Fruit fly (Drosophila melanogaster) whole organism, embryonic: Measurements from ENCODE around the gene car.

Experiments
- B-H2 ChIP-seq: fragments of 200-800 bp; sonication (Bioruptor generic); optimal IDR thresholded peaks from 2 replicates; lab custom pipeline; 2018; ENCODE audit warnings: missing biosample characterization, mild to moderate bottlenecking, missing genetic modification characterization
- CG10654 ChIP-seq: fragments of 200-800 bp; sonication (Bioruptor generic); optimal IDR thresholded peaks from 2 replicates; lab custom pipeline; 2016; ENCODE audit warnings: missing biosample characterization, missing genetic modification characterization
- CG11456 ChIP-seq: fragments of 200-800 bp; sonication (Bioruptor generic); IDR thresholded peaks from 3 replicates; pipeline ENCODE4 v1.3.6; 2022; ENCODE audit warnings: missing biosample characterization, missing genetic modification characterization
- CG11560 ChIP-seq: fragments of 200-800 bp; sonication (Bioruptor generic); IDR thresholded peaks from 3 replicates; pipeline ENCODE4 v1.3.6; 2022; ENCODE audit warnings: missing biosample characterization, missing genetic modification characterization
- CG12104 ChIP-seq: fragments of 200-800 bp; sonication (Bioruptor generic); optimal IDR thresholded peaks from 3 replicates; lab custom pipeline; 2016; ENCODE audit warnings: missing biosample characterization, missing genetic modification characterization
- CG12155 ChIP-seq: fragments of 200-800 bp; sonication (Bioruptor generic); optimal IDR thresholded peaks from 3 replicates; lab custom pipeline; 2016; ENCODE audit warnings: missing biosample characterization, missing genetic modification characterization
- CG14667 ChIP-seq: fragments of 200-800 bp; sonication (Bioruptor generic); IDR thresholded peaks from 2 replicates; pipeline ENCODE4 v1.3.6; 2022; ENCODE audit warnings: missing biosample characterization, missing genetic modification characterization
- CG15073 ChIP-seq: fragments of 200-800 bp; sonication (Bioruptor generic); optimal IDR thresholded peaks from 2 replicates; lab custom pipeline; 2016; ENCODE audit warnings: missing biosample characterization, missing genetic modification characterization
- CG17612 ChIP-seq: fragments of 200-800 bp; sonication (Bioruptor generic); IDR thresholded peaks from 2 replicates; pipeline ENCODE4 v1.3.6; 2022; ENCODE audit warnings: missing biosample characterization, missing genetic modification characterization
- CG17802 ChIP-seq: fragments of 200-800 bp; sonication (Bioruptor generic); optimal IDR thresholded peaks from 2 replicates; lab custom pipeline; 2018; ENCODE audit warnings: missing biosample characterization, mild to moderate bottlenecking, missing genetic modification characterization, moderate library complexity
- CG18262 ChIP-seq: fragments of 200-800 bp; optimal IDR thresholded peaks from 3 replicates; lab custom pipeline; 2019; ENCODE audit warnings: missing biosample characterization, mild to moderate bottlenecking, missing genetic modification characterization, moderate library complexity
- CG18619 ChIP-seq: fragments of 200-800 bp; sonication (Bioruptor generic); optimal IDR thresholded peaks from 3 replicates; lab custom pipeline; 2017; ENCODE audit warnings: missing biosample characterization, mild to moderate bottlenecking, missing genetic modification characterization
- CG18764 ChIP-seq: fragments of 200-800 bp; sonication (Bioruptor generic); optimal IDR thresholded peaks from 3 replicates; lab custom pipeline; 2016; ENCODE audit warnings: missing biosample characterization, missing genetic modification characterization
- CG31224 ChIP-seq: fragments of 200-800 bp; sonication (Bioruptor generic); IDR thresholded peaks from 2 replicates; pipeline ENCODE4 v1.3.6; 2022; ENCODE audit warnings: missing biosample characterization, missing genetic modification characterization
- CG32532 ChIP-seq: fragments of 200-800 bp; sonication (Bioruptor generic); IDR thresholded peaks from 2 replicates; pipeline ENCODE4 v1.3.6; 2022; ENCODE audit warnings: missing biosample characterization, missing genetic modification characterization
- CG3726 ChIP-seq: fragments of 200-800 bp; sonication (Bioruptor generic); IDR thresholded peaks from 3 replicates; pipeline ENCODE4, ENCODE4 v1.3.6; 2022; ENCODE audit warnings: missing biosample characterization, missing genetic modification characterization
- CG7271 ChIP-seq: fragments of 200-800 bp; sonication (Bioruptor generic); optimal IDR thresholded peaks from 2 replicates; lab custom pipeline; 2018; ENCODE audit warnings: missing biosample characterization, mild to moderate bottlenecking, missing genetic modification characterization, moderate library complexity
- CG7839 ChIP-seq: fragments of 200-800 bp; sonication (Bioruptor generic); optimal IDR thresholded peaks from 3 replicates; lab custom pipeline; 2018; ENCODE audit warnings: missing biosample characterization, mild to moderate bottlenecking, missing genetic modification characterization, moderate library complexity
- CG9727 ChIP-seq: fragments of 200-800 bp; sonication (Bioruptor generic); optimal IDR thresholded peaks from 3 replicates; lab custom pipeline; 2017; ENCODE audit warnings: missing biosample characterization, mild to moderate bottlenecking, missing genetic modification characterization
- CG9817 ChIP-seq: fragments of 200-800 bp; sonication (Bioruptor generic); optimal IDR thresholded peaks from 2 replicates; lab custom pipeline; 2018; ENCODE audit warnings: missing biosample characterization, mild to moderate bottlenecking, missing genetic modification characterization, moderate library complexity
- Dad ChIP-seq: fragments of 200-800 bp; sonication (Bioruptor generic); optimal IDR thresholded peaks from 3 replicates; lab custom pipeline; 2016; ENCODE audit warnings: missing biosample characterization, missing genetic modification characterization
- Doc2 ChIP-seq: fragments of 200-800 bp; sonication (Bioruptor generic); IDR thresholded peaks from 2 replicates; pipeline ENCODE4 v1.3.6; 2022; ENCODE audit warnings: missing biosample characterization, missing genetic modification characterization
- Elba2 ChIP-seq: fragments of 200-800 bp; sonication (Bioruptor generic); optimal IDR thresholded peaks from 3 replicates; lab custom pipeline; 2016; ENCODE audit warnings: missing biosample characterization, missing genetic modification characterization
- H15 ChIP-seq: fragments of 200-800 bp; sonication (Bioruptor generic); IDR thresholded peaks from 3 replicates; pipeline ENCODE4 v1.3.6; 2022; ENCODE audit warnings: missing biosample characterization, missing genetic modification characterization
- Hr78 ChIP-seq, 2 experiments: fragments of 200-800 bp in 1 of 2; fragments of >200 bp in 1 of 2; sonication (Bioruptor generic) in 1 of 2; optimal IDR thresholded peaks; 2 replicates each; lab custom pipeline; 2017 to 2019; ENCODE audit warnings: missing biosample characterization in 2 of 2, missing genetic modification characterization in 2 of 2, mild to moderate bottlenecking in 1 of 2, moderate library complexity in 1 of 2
- Meics ChIP-seq: fragments of 200-800 bp; sonication (Bioruptor generic); optimal IDR thresholded peaks from 2 replicates; lab custom pipeline; 2017; ENCODE audit warnings: missing biosample characterization, mild to moderate bottlenecking, missing genetic modification characterization
- Mes4 ChIP-seq: fragments of 200-800 bp; sonication (Bioruptor generic); optimal IDR thresholded peaks from 2 replicates; lab custom pipeline; 2016; ENCODE audit warnings: missing biosample characterization, missing genetic modification characterization
- Six4 ChIP-seq: fragments of 200-800 bp; sonication (Bioruptor generic); optimal IDR thresholded peaks from 2 replicates; lab custom pipeline; 2016; ENCODE audit warnings: missing biosample characterization, missing genetic modification characterization
- Sry-δ ChIP-seq: fragments of 200-800 bp; sonication (Bioruptor generic); optimal IDR thresholded peaks from 2 replicates; lab custom pipeline; 2016; ENCODE audit warnings: missing biosample characterization, missing genetic modification characterization
- ab ChIP-seq: fragments of 200-800 bp; sonication (Bioruptor generic); optimal IDR thresholded peaks from 2 replicates; lab custom pipeline; 2016; ENCODE audit warnings: missing biosample characterization, missing genetic modification characterization
- ap ChIP-seq: fragments of 200-800 bp; sonication (Bioruptor generic); IDR thresholded peaks from 2 replicates; pipeline ENCODE4 v1.3.6; 2022; ENCODE audit warnings: missing biosample characterization, missing genetic modification characterization
- inv ChIP-seq: fragments of 200-800 bp; sonication (Bioruptor generic); IDR thresholded peaks from 2 replicates; pipeline ENCODE4 v1.3.6; 2022; ENCODE audit warnings: missing biosample characterization, missing genetic modification characterization; ENCODE audit not compliant: partially characterized antibody
- mirr ChIP-seq: fragments of 200-800 bp; sonication (Bioruptor generic); optimal IDR thresholded peaks from 3 replicates; lab custom pipeline; 2018; ENCODE audit warnings: missing biosample characterization, mild to moderate bottlenecking, missing genetic modification characterization
- nerfin-1 ChIP-seq: fragments of 200-800 bp; sonication (Bioruptor generic); optimal IDR thresholded peaks from 3 replicates; lab custom pipeline; 2019; ENCODE audit warnings: missing biosample characterization, mild to moderate bottlenecking, missing genetic modification characterization, moderate library complexity
- org-1 ChIP-seq: fragments of 200-800 bp; sonication (Bioruptor generic); optimal IDR thresholded peaks from 2 replicates; lab custom pipeline; 2017; ENCODE audit warnings: missing biosample characterization, missing genetic modification characterization
- pnt ChIP-seq: fragments of 200-800 bp; sonication (Bioruptor generic); optimal IDR thresholded peaks from 3 replicates; lab custom pipeline; 2016; ENCODE audit warnings: missing biosample characterization, missing genetic modification characterization
- prd ChIP-seq, 3 experiments: fragments of >200 bp in 2 of 3; fragments of 200-800 bp in 1 of 3; sonication (Bioruptor generic) in 1 of 3; optimal IDR thresholded peaks in 2 of 3; IDR thresholded peaks in 1 of 3; 2 replicates in 2 of 3; 3 replicates in 1 of 3; pipeline versions ENCODE4 v1.3.6 to Lab custom; 2017 to 2022; ENCODE audit warnings: missing biosample characterization in 1 of 3, missing genetic modification characterization in 1 of 3
- pzg ChIP-seq: fragments of 200-800 bp; sonication (Bioruptor generic); optimal IDR thresholded peaks from 3 replicates; lab custom pipeline; 2018; ENCODE audit warnings: missing biosample characterization, mild to moderate bottlenecking, missing genetic modification characterization, moderate library complexity
- repo ChIP-seq: fragments of 200-800 bp; sonication (Bioruptor generic); optimal IDR thresholded peaks from 2 replicates; lab custom pipeline; 2016; ENCODE audit warnings: missing biosample characterization, missing genetic modification characterization
- run ChIP-seq: fragments of 200-800 bp; sonication (Bioruptor generic); optimal IDR thresholded peaks from 3 replicates; lab custom pipeline; 2018; ENCODE audit warnings: missing biosample characterization, mild to moderate bottlenecking, missing genetic modification characterization
- sc ChIP-seq, 3 experiments: fragments of >200 bp in 2 of 3; fragments of 200-800 bp in 1 of 3; sonication (Bioruptor generic) in 1 of 3; optimal IDR thresholded peaks; 2 replicates in 2 of 3; 3 replicates in 1 of 3; lab custom pipeline; 2017; ENCODE audit warnings: mild to moderate bottlenecking in 1 of 3, missing biosample characterization in 1 of 3, missing genetic modification characterization in 1 of 3, missing genetic modification reagents in 1 of 3
- shn ChIP-seq: fragments of 200-800 bp; sonication (Bioruptor generic); optimal IDR thresholded peaks from 3 replicates; lab custom pipeline; 2016; ENCODE audit warnings: missing biosample characterization, missing genetic modification characterization
- slou ChIP-seq: fragments of 200-800 bp; sonication (Bioruptor generic); optimal IDR thresholded peaks from 3 replicates; lab custom pipeline; 2016; ENCODE audit warnings: missing biosample characterization, missing genetic modification characterization
- sr ChIP-seq: fragments of 200-800 bp; sonication (Bioruptor generic); IDR thresholded peaks from 3 replicates; pipeline ENCODE4 v1.3.6; 2022; ENCODE audit warnings: missing biosample characterization, missing genetic modification characterization
- ssp ChIP-seq: fragments of 200-800 bp; sonication (Bioruptor generic); IDR thresholded peaks from 2 replicates; pipeline ENCODE4 v1.3.6; 2022; ENCODE audit warnings: missing biosample characterization, missing genetic modification characterization
- toy ChIP-seq: fragments of 200-800 bp; sonication (Bioruptor generic); IDR thresholded peaks from 2 replicates; pipeline ENCODE4 v1.3.6; 2022; ENCODE audit warnings: missing biosample characterization, missing genetic modification characterization
- tup ChIP-seq: fragments of 200-800 bp; sonication (Bioruptor generic); optimal IDR thresholded peaks from 2 replicates; lab custom pipeline; 2016; ENCODE audit warnings: missing biosample characterization, mild to moderate bottlenecking, missing genetic modification characterization, moderate library complexity
- vvl ChIP-seq: fragments of 200-800 bp; sonication (Bioruptor generic); IDR thresholded peaks from 2 replicates; pipeline ENCODE4 v1.3.6; 2022; ENCODE audit warnings: missing biosample characterization, missing genetic modification characterization
- zfh2 ChIP-seq: fragments of 200-800 bp; sonication (Bioruptor generic); optimal IDR thresholded peaks from 2 replicates; lab custom pipeline; 2016; ENCODE audit warnings: missing biosample characterization, missing genetic modification characterization

The car gene

dm6 chrX:19565714-19566316, at the start of gene car, which contains the start of gene Grip84 (continued):
- TF ChIP-seq CG17802 (tag; lab: Kevin White, UChicago) (peak; percentile 94), sc (optimal IDR thresholded peaks at IDR 0.05; lab: Kevin White, UChicago) (no peak), sc (GFP tag; optimal IDR thresholded peaks at IDR 0.05; lab: Kevin White, UChicago) (peak; percentile 38), tup (no peak), B-H2 (GFP tag; lab: Kevin White, UChicago) (no peak), Mes4 (GFP tag; lab: Kevin White, UChicago) (no peak), CG9817 (tag; lab: Kevin White, UChicago) (peak; percentile 84), ssp (GFP tag; lab: Robert Waterston, UW) (peak; percentile 96), Doc2 (GFP tag; lab: Robert Waterston, UW) (no peak), Meics (GFP tag; lab: Kevin White, UChicago) (peak; percentile 68), CG9727 (GFP tag; lab: Kevin White, UChicago) (peak; percentile 70), CG11456 (GFP tag; lab: Robert Waterston, UW) (0 out of 3 replicates have a peak, but pooled peaks have one; percentile 8), Dad (GFP tag; lab: Kevin White, UChicago) (peak; percentile 46), nerfin-1 (tag; lab: Kevin White, UChicago) (peak; percentile 57), CG7839 (tag; lab: Kevin White, UChicago) (no peak), CG10654 (GFP tag; lab: Kevin White, UChicago) (peak; percentile 26), zfh2 (peak; percentile 57), Hr78 (GFP tag; optimal IDR thresholded peaks at IDR 0.05; lab: Kevin White, UChicago) (no peak), pnt (peak; percentile 73), pzg (GFP tag; lab: Kevin White, UChicago) (peak; percentile 53), sr (GFP tag; lab: Robert Waterston, UW) (peak; percentile 97), slou (GFP tag; lab: Kevin White, UChicago) (peak; percentile 50), CG31224 (peak; percentile 49), ap (peak; percentile 14; the same call in 1 of the 2 replicates), CG14667 (GFP tag; lab: Robert Waterston, UW) (0 out of 2 replicates have a peak, but pooled peaks have one; percentile 29), Sry-δ (GFP tag; lab: Kevin White, UChicago) (no peak), vvl (GFP tag; lab: Robert Waterston, UW) (peak; percentile 37; the same call in 1 of the 2 replicates), repo (GFP tag; lab: Kevin White, UChicago) (no peak), CG32532 (GFP tag; lab: Robert Waterston, UW) (peak; percentile 93), CG17612 (no peak), CG18619 (GFP tag; lab: Kevin White, UChicago) (peak; percentile 65), H15 (GFP tag; lab: Robert Waterston, UW) (peak; percentile 43; the same call in 1 of the 3 replicates), CG18764 (GFP tag; lab: Kevin White, UChicago) (peak; percentile 29), mirr (GFP tag; lab: Kevin White, UChicago) (no peak), CG11560 (0 out of 3 replicates have a peak, but pooled peaks have one; percentile 51), inv (GFP tag; lab: Robert Waterston, UW) (no peak), run (tag; lab: Kevin White, UChicago) (peak; percentile 15), Elba2 (GFP tag; lab: Kevin White, UChicago) (peak; percentile 41), shn (GFP tag; lab: Kevin White, UChicago) (no peak), CG7271 (tag; lab: Kevin White, UChicago) (no peak), ab (GFP tag; lab: Kevin White, UChicago) (no peak), prd (optimal IDR thresholded peaks at IDR 0.05; lab: Kevin White, UChicago) (no peak), prd (GFP tag; IDR thresholded peaks at IDR 0.05; lab: Robert Waterston, UW) (peak; percentile 77), toy (no peak), CG15073 (GFP tag; lab: Kevin White, UChicago) (peak; percentile 98), CG3726 (GFP tag; lab: Robert Waterston, UW) (no peak), CG12104 (GFP tag; lab: Kevin White, UChicago) (peak; percentile 29), CG18262 (peak; percentile 68), Six4 (GFP tag; lab: Kevin White, UChicago) (no peak), org-1 (GFP tag; lab: Kevin White, UChicago) (peak; percentile 7), CG12155 (GFP tag; lab: Kevin White, UChicago) (peak; percentile 62)
